Worm (Caenorhabditis elegans) whole organism, dauer: ENCODE measurements around the gene hrde-2.

Source experiments
- unc-62 ChIP-seq: sonication (generic microtip); optimal IDR thresholded peaks from 2 replicates; lab custom pipeline; 2017; ENCODE audit warnings: missing biosample characterization, missing genetic modification reagents, missing genetic modification characterization

hrde-2 gene

DNA sequence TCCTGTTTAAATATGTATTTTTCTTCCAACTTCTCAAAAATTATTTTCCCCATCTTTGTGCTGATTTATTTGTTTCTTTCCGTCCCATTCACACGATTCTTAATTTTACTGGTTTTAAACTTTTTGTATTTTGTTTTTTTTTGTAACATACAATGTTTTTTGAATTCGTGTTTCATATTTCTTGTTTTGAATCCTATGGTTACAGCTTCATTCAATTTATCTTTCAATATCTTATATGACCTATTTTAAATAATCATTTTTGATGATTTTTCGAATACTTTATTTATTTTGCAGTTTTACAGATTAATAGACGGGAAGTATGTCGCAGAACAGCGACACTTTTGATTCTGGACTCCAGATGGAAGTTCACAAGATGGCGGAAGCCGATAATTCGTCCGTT, at the start of gene hrde-2:
Gene hrde-2 (plus strand): TSS at position 301 of the 400 bp plus-strand sequence.
- no peak for TF ChIP-seq unc-62

DNA sequence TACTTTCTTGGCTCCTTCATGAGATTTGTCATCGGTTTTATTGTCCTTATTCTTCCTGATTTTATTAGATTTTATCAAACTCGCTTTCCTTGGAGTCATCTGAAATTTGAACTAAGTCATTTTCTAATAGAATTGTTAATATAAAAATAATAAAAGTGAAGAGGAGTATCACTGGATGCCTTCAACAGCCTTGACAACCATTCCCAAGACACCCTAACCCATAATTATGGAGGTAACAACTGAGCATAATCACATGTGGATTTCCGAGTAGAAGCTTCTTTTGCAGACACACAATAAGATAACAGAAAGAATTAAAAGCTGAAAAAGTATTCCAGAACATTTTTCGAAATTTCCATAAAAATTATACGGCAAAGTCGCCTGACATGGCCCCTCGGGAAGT, 49.2 kb upstream of the hrde-2 start, which contains the start of gene F02D8.9:
Gene F02D8.9 (minus strand): TSS at position 101 of the 400 bp plus-strand sequence.
- no peak for TF ChIP-seq unc-62

DNA sequence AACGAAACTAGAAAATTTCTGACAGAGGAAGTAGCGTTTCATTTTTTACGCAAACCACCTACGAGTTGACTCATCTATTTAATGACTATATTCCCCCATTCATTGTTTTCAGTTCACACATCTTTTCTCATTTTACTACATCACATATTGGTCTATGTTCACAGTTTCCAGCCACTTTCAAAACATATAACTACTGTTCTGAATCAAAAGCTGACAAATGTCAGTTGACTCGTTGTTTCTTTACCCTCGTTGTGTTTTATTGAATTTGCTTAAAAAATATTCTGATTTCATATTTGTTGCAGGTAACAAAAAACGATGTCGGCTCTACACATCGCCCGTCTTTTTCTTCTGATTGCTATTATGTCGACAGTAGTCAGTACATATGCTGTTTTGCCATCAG, 33.8 kb upstream of the hrde-2 start, which contains the start of gene nlp-59:
Gene nlp-59 (plus strand): TSS at position 301 of the 400 bp plus-strand sequence.
- TF ChIP-seq unc-62, result no peak

DNA sequence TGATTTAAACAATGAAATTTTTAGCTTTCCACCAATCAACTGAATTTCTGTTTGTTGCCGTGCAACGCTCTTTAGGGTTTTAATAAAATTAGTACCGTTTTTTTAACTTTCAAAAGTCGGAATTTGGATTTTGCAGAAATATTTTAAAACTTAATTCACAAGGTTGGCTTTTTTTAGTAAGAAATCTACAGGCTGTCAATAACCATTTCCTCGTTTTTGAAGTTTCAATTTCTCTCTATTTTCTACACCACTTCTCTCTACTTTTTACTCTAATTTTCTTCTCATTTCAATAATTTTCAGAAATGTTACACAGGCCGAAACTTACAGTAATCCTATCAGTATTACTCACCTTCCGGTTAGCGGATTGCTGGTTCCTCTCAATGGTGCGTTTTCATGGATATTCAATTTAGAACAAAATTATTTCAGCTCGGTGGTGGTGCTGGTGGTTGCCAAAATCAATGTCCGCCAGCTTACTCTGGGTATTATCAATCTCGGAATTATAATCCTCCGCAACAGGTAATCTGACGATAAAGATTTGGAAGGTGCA, 26.6 kb upstream of the hrde-2 start, which contains the start of the genes grd-12 and F02D8.1:
Gene grd-12 (plus strand): TSS at position 301 of the 547 bp plus-strand sequence.
Gene F02D8.1 (minus strand): TSS at position 497 of the 547 bp plus-strand sequence.
- TF ChIP-seq unc-62, result no peak

DNA sequence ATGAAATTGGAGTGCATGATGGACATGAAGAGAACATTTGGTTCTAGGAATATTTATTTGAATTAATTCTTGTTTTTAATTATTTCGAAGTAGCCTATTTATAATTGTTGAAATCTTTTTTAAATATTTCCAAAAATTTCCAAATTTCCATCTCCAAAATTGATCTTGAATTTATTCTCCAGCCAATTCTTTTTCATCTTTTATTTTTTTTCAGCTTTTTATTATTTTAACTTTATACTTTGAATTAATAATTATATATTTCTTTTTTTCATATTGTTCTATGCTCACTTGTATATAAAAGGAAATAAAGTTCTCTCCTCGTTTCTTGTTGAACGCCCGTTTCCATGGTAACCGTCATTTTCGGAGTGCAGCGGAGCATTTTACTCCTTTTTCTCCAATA, 25.0 kb upstream of the hrde-2 start, which contains the start of gene xbx-1:
Gene xbx-1 (plus strand): TSS at position 301 of the 400 bp plus-strand sequence.
- no peak for TF ChIP-seq unc-62

DNA sequence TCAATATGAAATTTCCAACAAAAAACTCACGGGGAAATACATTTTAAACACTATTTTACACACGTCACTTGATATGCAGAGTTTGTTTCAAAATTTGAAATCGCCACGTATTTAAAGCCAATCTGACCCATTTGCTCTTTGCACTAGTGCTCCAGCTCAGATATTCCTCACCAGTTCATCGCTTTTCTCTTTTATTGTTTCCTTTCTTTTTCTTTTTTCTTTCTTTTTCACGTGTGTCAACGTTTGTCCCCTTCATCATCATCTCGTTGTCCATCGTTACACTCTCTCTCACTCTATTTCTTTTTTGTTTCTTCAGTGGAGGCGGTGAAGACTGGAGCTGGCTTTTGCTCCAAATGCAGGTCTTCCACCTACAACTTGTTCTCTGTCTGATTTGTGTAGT, 20.3 kb upstream of the hrde-2 start, which contains the start of gene F02D8.4:
Gene F02D8.4 (plus strand): TSS at position 301 of the 400 bp plus-strand sequence.
- TF ChIP-seq unc-62, result no peak

DNA sequence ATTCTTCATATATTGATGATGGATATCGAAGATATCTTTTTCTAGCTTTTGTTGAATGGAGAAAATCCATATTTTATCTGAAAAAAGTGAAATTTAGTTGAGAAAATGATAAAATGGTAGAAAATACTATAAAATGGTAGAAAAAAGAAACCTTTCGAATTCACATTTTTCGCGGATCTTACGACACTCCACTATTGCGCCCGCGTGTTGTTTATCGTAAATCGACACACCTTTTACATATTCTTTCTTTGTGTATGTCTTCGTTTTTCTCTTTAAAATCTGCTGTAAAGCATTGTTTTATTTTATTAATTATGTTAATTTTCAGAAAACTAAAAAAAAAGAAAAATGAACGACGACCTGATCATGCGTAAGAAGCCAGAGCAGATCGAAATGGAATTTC, 14.1 kb upstream of the hrde-2 start, which contains the start of the genes cdt-2 and T01C3.2:
Gene cdt-2 (minus strand): TSS at position 284 of the 400 bp plus-strand sequence.
Gene T01C3.2 (plus strand): TSS at position 326 of the 400 bp plus-strand sequence.
- no peak for TF ChIP-seq unc-62

DNA sequence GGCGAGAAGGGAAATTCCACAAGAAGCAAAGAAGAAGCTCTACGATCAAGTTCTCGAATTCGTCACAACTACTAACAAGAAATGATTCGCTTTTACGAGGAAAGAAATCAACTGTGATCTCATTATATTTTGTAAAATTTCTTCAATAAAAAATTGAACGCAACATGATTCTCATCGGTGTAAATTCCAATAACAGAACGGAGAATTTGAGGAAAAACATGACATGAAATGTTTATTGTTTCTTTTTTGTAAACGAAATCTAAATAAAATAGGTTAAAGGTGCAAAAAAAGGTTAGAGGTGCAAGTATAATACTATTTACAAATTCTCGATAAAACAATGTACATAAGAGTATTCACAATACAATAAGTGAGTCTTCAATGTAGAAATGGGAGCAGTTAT, 13.4 kb upstream of the hrde-2 start:
- TF ChIP-seq unc-62, result no peak

DNA sequence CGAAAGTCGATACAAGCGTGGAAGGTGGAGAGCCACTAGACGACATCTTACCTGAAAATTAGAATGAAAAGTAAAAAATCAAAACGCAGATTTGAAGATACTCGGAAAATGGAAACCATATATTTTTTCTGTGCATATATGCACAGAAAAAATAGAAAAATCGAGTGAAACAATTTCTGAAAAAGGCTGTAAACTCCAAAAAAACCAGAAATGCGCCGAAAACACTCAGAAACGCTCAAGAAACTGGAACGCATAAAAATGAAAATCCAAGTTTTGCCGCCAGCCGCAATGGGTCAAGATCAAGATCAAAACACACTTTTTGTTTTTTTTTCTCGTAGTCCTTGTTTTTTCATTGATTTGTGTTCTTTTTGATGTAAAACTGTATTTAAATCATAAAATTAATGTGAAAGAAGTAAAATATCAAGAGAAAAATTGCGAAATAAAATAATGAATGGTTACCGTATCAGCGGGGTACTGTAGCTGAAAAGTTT, 12.2 kb upstream of the hrde-2 start, which contains the start of gene T01C3.3:
Gene T01C3.3 (minus strand): TSS at position 51 of the 491 bp plus-strand sequence.
- TF ChIP-seq unc-62, result no peak

DNA sequence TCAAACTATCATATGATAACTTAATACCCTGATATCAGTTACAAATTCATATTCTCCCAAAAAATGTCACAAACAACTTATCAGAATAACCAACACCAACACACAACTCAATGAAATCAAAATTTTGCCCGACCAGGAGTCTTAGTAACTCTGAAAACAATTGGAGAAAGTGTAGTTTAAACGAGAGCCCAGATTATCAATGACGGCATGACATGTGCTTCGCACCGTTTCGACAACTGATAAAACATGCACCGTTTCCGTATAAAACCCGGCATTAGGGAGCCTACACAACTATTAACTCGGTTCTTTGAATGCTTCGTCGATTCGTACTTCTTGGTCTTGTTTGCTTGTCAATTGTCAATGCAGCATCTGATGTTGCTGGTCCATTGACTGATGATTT, 11.3 kb upstream of the hrde-2 start, which contains the start of gene fil-1:
Gene fil-1 (plus strand): TSS at position 219 of the 400 bp plus-strand sequence.
- no peak for TF ChIP-seq unc-62

DNA sequence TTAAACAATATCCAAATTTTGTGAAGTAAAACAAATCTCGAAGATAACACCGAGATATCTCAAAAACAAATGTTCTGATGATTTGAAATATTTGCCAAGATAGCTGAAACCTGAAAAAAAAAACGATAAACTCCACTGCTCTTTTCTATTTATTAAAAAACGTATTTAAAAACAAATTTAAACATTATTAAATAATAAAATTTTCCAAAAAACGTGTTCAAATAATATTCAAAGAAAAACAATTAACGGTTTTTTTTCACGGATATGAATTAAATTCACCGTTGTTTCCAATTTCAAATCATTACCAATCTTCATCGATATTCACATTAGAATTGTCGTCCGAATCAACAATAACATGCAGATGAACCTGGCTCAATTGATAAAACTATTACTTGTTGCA, 8.7 kb upstream of the hrde-2 start, which contains the start of gene irld-14:
Gene irld-14 (plus strand): TSS at position 301 of the 400 bp plus-strand sequence.
- no peak for TF ChIP-seq unc-62

DNA sequence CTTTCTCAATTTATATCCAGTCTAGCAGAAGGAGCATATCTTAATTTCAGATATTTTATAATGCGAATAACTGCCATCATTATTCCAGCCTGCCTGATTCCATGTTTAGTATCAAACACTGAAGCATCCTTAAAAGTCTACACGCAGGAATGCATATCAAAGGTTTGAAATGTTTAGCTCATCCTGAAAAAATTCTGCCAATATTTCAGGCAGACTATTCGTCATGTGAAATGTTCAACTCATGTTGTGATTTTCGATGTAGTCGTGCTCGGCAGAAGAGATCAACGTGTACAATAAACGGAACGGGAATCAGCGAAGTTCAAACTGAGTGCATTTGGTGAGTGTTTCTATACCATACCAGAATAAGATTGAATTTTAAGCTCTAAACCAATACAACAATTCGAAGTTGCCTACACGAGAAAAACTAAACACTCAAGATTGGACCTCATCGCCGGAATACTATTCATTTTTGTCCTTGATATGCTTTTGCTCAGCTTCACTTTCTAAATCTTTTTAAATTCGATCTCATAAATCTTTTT, 5.3 kb upstream of the hrde-2 start, which contains the start of gene T01C3.11:
Gene T01C3.11 (plus strand): TSS at position 51 of the 539 bp plus-strand sequence.
- TF ChIP-seq unc-62, result no peak

DNA sequence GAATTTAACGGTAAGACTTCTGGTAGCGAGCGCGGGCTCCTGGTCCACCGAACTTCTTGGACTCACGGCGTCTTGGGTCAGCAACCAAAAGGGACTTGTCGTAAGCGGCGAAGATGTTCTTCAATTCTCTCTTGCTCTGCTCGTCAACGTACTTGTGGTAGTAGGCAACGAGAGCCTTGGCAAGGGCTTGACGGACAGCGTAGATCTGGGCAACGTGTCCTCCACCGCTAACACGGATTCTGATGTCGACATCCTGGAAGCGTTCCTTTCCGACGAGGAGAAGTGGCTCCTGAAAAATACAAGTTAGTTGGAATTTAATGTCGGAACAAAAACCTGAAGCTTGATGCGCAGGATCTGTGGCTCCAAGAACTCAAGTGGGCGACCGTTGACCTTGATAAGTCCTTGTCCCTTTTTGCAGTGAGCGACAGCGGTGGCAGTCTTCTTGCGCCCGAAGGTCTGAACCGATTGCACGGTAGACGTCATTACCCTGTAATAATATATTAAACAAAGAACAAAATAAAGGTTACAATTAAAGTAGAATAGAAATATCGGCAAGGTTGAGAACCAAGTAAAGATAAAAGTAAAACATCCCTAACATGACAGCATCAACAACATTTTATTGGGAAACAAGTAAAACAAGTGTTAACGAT, 4.7 kb upstream of the hrde-2 start, which contains the start of gene rps-16:
Gene rps-16 (minus strand): TSS at position 487 of the 650 bp plus-strand sequence.
- no peak for TF ChIP-seq unc-62

DNA sequence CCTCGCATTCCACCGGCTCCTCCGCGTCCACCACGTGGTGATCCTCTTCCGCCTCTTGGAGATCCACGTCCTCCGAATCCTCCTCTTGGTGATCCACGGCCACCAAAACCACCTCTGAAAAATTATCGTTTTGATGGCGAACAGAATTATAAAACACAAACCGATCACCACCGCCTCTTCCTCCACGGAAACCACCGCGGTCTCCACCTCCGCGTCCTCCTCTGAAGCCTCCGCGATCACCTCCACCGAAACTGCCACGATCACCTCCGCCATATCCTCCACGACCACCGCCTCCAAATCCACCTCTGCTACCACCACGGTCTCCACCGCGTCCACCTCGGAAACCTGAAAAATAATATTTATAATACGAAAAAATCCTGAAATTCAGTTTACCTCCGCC, 3.4 kb upstream of the hrde-2 start:
- TF ChIP-seq unc-62, result no peak

DNA sequence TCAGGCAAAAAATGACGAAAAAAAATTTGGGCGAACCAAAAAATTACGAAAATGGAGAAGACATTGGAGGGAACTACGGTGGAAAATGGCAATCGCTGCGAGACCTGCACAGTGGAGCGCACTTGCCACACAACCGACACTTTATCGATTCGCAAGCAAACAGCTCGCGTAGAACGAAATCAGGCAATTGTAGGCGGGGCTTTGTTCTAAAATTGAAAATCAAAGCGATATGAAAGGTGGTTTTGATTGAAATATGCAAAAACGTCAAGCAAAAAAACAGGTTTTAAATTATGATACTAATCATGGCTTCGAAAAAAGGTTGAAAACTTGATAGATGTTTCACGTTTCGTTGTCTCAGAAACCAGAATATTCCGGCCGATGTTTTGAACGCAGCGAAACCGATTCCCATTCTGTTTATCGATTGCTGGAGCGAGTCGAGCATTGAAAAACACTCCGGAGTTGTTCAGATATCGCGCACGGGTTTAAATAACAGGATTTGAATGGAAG, 2.7 kb upstream of the hrde-2 start, which contains the start of the genes fib-1 and mut-15:
Gene fib-1 (minus strand): TSS at position 40 of the 507 bp plus-strand sequence.
Gene mut-15 (plus strand): TSS at position 360 of the 507 bp plus-strand sequence.
- no peak for TF ChIP-seq unc-62

DNA sequence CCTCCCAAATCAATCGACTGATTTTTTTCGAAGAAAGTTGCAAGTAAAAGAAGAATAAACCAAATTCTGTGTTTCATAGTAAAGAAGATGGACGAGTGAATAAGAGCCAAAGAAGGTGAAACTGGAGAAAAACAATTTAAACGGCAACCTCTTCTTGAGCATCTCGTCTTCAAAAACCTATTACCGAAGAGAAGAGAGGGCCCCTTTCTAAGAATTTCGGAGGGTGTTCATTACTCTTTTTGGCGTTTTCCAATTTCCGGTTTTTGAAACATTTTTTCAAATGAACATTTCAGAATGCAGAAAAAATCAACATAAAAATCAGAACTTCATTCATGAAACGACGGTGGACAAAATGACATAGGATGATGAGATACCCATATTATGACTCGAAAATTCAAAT, 6.7 kb downstream of the hrde-2 start, which contains the start of gene nmr-2:
Gene nmr-2 (minus strand): TSS at position 101 of the 400 bp plus-strand sequence.
- no peak for TF ChIP-seq unc-62
